Worm (Caenorhabditis elegans): Measurements from ENCODE around the gene D2007.1.

D2007.1 gene

DNA sequence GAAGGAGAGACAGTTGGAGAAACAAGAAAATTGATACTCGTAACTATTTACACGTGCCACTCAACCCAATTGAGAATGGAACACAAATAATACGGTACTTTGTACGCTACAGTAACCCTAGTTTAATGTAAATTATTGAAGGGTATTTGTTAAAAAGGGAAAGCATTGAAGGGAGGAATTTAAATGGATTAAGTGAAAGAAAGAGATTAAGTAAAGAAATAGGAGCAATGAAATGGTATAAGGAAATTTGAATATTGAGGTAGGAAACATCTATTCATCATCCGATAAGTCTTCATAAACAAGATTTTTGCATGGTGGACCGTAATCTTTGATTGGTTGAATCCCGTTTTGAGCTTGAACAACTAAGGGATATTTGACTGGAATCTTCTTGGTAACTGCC is 43.9 kb upstream of the D2007.1 start:
- TF ChIP-seq elt-2 (tag; optimal IDR thresholded peaks at IDR 0.05): no peak
- TF ChIP-seq nhr-11 (tag; optimal IDR thresholded peaks at IDR 0.05): no peak
- TF ChIP-seq pha-4 (tag; optimal IDR thresholded peaks at IDR 0.05): no peak
- TF ChIP-seq ceh-30 (tag; optimal IDR thresholded peaks at IDR 0.05): no peak

DNA sequence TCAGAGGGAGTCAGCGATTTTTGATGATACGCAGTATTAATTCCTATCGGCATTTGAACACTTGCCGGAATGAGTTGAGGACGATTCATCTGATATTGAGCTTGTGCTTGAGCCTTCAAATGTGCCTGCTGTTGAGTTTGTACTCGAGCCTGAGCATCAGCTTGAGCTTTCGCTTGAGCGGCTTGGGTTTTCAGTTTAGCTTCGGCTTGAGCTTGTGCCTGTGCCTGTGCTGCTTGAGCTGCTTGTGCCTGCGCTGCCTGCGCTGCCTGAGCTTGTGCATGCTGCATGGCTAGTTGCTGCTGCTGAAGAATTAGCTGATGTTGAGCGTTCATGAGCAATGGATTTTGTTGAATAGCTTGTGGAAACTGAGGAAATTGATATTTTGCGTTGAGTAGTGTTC is 39.4 kb upstream of the D2007.1 start:
- TF ChIP-seq pha-2 (tag; optimal IDR thresholded peaks at IDR 0.05) (no peak), nhr-232 (tag; optimal IDR thresholded peaks at IDR 0.05) (no peak), pqm-1 (tag; optimal IDR thresholded peaks at IDR 0.05) (no peak), hlh-15 (tag; optimal IDR thresholded peaks at IDR 0.05) (no peak), gmeb-2 (tag; optimal IDR thresholded peaks at IDR 0.05) (no peak), lin-11 (tag; optimal IDR thresholded peaks at IDR 0.05) (no peak), unc-3 (GFP tag; conservative IDR thresholded peaks at IDR 0.05) (no peak), unc-3 (tag; optimal IDR thresholded peaks at IDR 0.05) (no peak), ceh-2 (tag; optimal IDR thresholded peaks at IDR 0.05) (no peak), nfya-1 (tag; optimal IDR thresholded peaks at IDR 0.05) (no peak), pha-4 (tag; optimal IDR thresholded peaks at IDR 0.05) (no peak), ceh-45 (GFP tag; IDR thresholded peaks at IDR 0.05) (no peak), ceh-48 (tag; optimal IDR thresholded peaks at IDR 0.05) (no peak), dve-1 (tag; optimal IDR thresholded peaks at IDR 0.05) (no peak), eyg-1 (tag; optimal IDR thresholded peaks at IDR 0.05) (no peak), hlh-8 (tag; optimal IDR thresholded peaks at IDR 0.05) (no peak), tbx-2 (tag; optimal IDR thresholded peaks at IDR 0.05) (no peak), unc-86 (tag; optimal IDR thresholded peaks at IDR 0.05) (no peak)

- no peak for TF ChIP-seq nhr-232 (tag; optimal IDR thresholded peaks at IDR 0.05)
- TF ChIP-seq fkh-6 (tag; optimal IDR thresholded peaks at IDR 0.05): no peak
- TF ChIP-seq unc-3 (GFP tag; conservative IDR thresholded peaks at IDR 0.05): no peak
- no peak for TF ChIP-seq unc-3 (tag; optimal IDR thresholded peaks at IDR 0.05)
- TF ChIP-seq lin-11 (tag; optimal IDR thresholded peaks at IDR 0.05): no peak
- TF ChIP-seq nfya-1 (tag; optimal IDR thresholded peaks at IDR 0.05): no peak
Measured at ce11 chrIII:8117155-8117554, 38.1 kb upstream of the D2007.1 start.

- TF ChIP-seq unc-86 (tag; optimal IDR thresholded peaks at IDR 0.05): no peak
- TF ChIP-seq madf-2 (tag; optimal IDR thresholded peaks at IDR 0.05): no peak
- TF ChIP-seq odd-2 (tag; optimal IDR thresholded peaks at IDR 0.05): no peak
- no peak for TF ChIP-seq unc-55 (GFP tag; optimal IDR thresholded peaks at IDR 0.05)
Measured at ce11 chrIII:8121132-8121531, 34.1 kb upstream of the D2007.1 start, which contains the start of gene gei-8. Gene gei-8, minus strand, starts transcription at chrIII:8121232.

DNA sequence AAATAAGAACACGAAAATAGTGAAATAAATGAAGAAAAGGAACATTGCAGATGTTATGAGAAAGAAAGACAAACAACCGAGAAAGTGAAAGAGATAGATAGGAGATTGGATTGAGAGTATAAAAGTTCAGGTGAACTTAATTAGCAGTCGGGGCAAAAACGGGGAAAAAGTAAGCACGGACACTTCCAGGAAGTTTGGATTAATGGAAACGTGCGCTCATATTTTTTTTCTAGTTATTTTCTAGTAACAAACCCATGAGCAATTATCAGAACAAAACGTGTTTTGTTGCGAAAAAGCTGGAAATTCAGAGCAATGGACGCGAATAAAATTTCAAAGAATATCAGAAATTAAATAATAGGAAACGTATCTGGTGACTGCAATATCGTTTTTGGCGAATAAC is 33.3 kb upstream of the D2007.1 start:
- TF ChIP-seq elt-2 (tag; optimal IDR thresholded peaks at IDR 0.05) (no peak), lim-6 (tag; optimal IDR thresholded peaks at IDR 0.05) (no peak), fax-1 (tag; optimal IDR thresholded peaks at IDR 0.05) (no peak), nhr-232 (tag; optimal IDR thresholded peaks at IDR 0.05) (no peak), ahr-1 (tag; optimal IDR thresholded peaks at IDR 0.05) (no peak), gmeb-2 (tag; optimal IDR thresholded peaks at IDR 0.05) (no peak), ref-2 (tag; optimal IDR thresholded peaks at IDR 0.05) (no peak), K09A11.1 (tag; optimal IDR thresholded peaks at IDR 0.05; ENCODE audit: insufficient read depth) (no peak), ztf-16 (tag; optimal IDR thresholded peaks at IDR 0.05) (no peak), ceh-6 (GFP tag; optimal IDR thresholded peaks at IDR 0.05) (no peak), hlh-30 (tag; optimal IDR thresholded peaks at IDR 0.05; ENCODE audit: insufficient read depth) (no peak)

- TF ChIP-seq madf-2 (tag; optimal IDR thresholded peaks at IDR 0.05) (no peak), rnt-1 (tag; optimal IDR thresholded peaks at IDR 0.05) (peak; percentile 17), unc-42 (tag; optimal IDR thresholded peaks at IDR 0.05) (peak; percentile 41), nfya-1 (tag; optimal IDR thresholded peaks at IDR 0.05) (peak; percentile 71), pax-1 (tag; optimal IDR thresholded peaks at IDR 0.05) (peak; percentile 66), sox-2 (GFP tag; IDR thresholded peaks at IDR 0.05) (peak; percentile 7; the same call in 1 of the 2 replicates), ceh-31 (tag; optimal IDR thresholded peaks at IDR 0.05) (peak; percentile 46), tbx-2 (tag; optimal IDR thresholded peaks at IDR 0.05) (peak; percentile 13), fax-1 (tag; optimal IDR thresholded peaks at IDR 0.05) (no peak)
Measured at ce11 chrIII:8124323-8124722, 30.9 kb upstream of the D2007.1 start.

All from whole organism, late embryonic.